Worm (Caenorhabditis elegans): ENCODE data around the gene rhr-1.
"Not testable (repeated sequence)": the region's sequence is repeated elsewhere in the genome, so short reads cannot be mapped to it uniquely, and the experiment has no call there.

Gene rhr-1

DNA sequence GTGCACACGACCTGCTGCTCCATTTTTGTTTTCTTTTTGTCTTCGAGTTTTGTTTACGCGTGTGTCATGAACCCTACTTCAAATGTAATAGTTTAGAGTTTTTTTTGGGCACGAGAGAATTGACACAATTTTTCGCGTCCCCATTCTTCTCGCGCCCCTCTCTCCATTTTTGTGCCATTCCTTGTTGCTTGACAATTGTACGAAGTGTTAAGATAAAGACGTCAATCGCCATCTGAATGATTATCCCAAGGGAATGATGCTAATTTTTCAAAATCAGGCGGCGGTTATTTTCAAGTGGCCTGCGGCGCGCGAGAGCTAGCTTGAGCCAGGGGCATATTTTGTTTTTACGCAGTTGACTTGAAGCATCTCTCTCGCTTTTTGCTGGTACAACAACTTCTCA, 14.4 kb downstream of the rhr-1 start:
- TF ChIP-seq unc-62 (GFP tag; optimal IDR thresholded peaks at IDR 0.05), result no peak

DNA sequence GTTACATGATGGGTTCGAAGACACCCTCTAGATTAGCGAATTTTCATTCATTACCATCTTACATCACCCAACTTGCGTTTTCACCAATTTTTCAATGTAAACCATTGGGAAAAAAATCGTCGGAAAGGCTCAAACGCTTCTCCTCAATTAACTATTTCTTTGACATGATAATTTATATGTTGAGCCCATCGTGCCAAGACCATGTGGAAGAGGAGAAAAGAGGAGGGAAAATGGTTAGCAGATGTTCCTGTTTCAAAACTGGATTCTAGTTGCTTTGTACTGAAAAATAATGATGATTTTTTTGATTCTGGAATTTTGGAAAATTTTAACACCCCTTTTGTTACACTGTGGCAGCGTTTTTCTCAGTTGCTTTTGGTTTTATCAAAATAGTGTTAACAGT, 16.1 kb downstream of the rhr-1 start:
- TF ChIP-seq unc-62 (GFP tag; optimal IDR thresholded peaks at IDR 0.05), result no peak

- TF ChIP-seq unc-62 (GFP tag; optimal IDR thresholded peaks at IDR 0.05), result no peak
These were observed 17.9 kb downstream of the rhr-1 start, which contains the start of gene F08F3.1 for ce11 chrV:5445839-5446238. Gene F08F3.1 (plus strand): TSS chrV:5446139.

ce11 chrV:5447057-5447456, 19.1 kb downstream of the rhr-1 start:
- TF ChIP-seq unc-62 (GFP tag; optimal IDR thresholded peaks at IDR 0.05), result no peak

- TF ChIP-seq unc-62 (GFP tag; optimal IDR thresholded peaks at IDR 0.05), result no peak
These were observed 22.8 kb downstream of the rhr-1 start for ce11 chrV:5450742-5451141.

ce11 chrV:5453615-5454014, 25.7 kb downstream of the rhr-1 start, which contains the start of gene glc-3:
Gene glc-3 (minus strand): TSS chrV:5453715.
- no peak for TF ChIP-seq unc-62 (GFP tag; optimal IDR thresholded peaks at IDR 0.05)

DNA sequence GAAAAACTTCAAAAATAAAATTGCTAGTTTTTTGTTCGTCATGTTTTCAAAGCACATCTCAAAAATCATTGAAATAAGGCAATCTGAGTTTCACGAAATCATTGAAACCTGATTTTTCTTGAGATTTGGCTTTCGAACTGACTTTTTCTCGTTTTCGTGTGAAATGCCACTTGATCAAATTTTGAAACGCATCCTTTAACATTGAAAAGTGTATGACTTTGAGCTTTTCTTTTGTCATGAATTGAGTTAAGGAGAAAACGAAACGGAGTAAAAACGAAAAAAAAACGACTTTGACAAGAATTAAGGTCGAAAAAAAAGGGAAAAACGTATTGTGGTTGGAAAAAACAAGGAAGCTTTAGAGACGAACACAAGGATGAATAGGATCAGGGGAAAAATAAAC, 27.0 kb downstream of the rhr-1 start:
- no peak for TF ChIP-seq unc-62 (GFP tag; optimal IDR thresholded peaks at IDR 0.05)

DNA sequence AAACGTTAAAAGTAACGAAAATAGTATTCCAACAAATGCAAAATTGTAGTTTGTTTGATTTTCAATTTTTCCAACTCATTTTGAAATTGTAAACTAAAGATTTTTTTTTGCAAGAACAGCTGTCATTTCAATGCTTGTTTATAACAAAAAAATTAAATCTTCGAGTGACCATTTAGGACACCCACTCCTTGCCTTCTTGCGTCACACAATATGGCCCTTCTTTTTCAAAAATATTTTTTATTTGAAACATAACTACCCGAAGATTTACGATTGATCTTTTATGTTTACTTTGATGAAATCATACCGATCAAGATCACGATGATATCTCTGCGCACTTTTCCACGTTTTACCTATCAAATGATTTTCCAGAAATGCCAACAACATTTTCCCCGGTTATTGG, 31.8 kb downstream of the rhr-1 start, which contains the start of gene ZC317.2:
Gene ZC317.2 (plus strand): TSS at position 301 of the 400 bp plus-strand sequence.
- TF ChIP-seq unc-62 (GFP tag; optimal IDR thresholded peaks at IDR 0.05), result no peak

- no peak for TF ChIP-seq unc-62 (GFP tag; optimal IDR thresholded peaks at IDR 0.05)
These were observed 34.9 kb downstream of the rhr-1 start, which contains the start of gene srg-67 for ce11 chrV:5462894-5463293. Gene srg-67 (minus strand): TSS chrV:5462994.

ce11 chrV:5465335-5465734, 37.4 kb downstream of the rhr-1 start, which contains the start of gene srg-68:
Gene srg-68 (minus strand): TSS chrV:5465435.
- TF ChIP-seq unc-62 (GFP tag; optimal IDR thresholded peaks at IDR 0.05), result no peak

DNA sequence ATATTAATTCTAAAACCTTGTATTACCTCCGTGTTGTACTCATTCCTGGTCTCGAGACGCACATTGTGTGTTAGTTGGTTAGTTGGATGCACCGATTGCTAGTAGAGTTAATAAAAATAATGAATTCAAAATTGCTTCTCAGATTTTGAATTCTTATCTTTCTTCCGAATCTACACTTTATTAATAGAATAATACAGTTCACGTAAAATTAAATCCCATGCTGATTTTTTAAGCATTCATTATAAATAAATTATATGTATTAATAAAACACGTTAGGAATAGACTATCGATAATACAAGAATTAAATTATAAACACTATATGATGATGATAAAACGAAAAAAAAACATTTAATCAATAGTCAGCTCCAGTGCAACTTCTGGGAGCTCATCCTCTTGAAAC, 40.5 kb downstream of the rhr-1 start, which contains the start of gene ZC317.6:
Gene ZC317.6 (minus strand): TSS at position 101 of the 400 bp plus-strand sequence.
- TF ChIP-seq unc-62 (GFP tag; optimal IDR thresholded peaks at IDR 0.05), result not testable (repeated sequence)

DNA sequence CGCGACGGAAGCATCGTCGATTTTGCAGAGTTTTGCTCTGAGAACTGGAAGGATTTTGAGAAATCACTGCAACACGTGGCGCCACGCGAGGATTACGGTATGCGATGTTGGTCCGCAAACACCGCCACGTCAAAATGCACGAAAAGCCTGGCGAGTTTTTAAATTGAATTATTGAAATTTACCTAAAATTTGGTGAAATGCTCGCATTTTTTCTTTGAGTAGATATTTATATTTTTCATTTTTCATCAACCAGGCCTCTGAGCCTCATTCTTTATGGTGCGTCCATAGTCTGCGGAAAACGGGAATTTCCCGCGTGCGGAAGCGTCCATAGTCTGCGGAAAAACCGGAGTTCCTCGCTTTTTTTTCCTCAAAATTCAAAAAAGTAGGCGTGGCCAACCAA, 43.0 kb downstream of the rhr-1 start, which contains the start of gene ZC317.7:
Gene ZC317.7 (minus strand): TSS at position 101 of the 400 bp plus-strand sequence.
- not testable (repeated sequence) for TF ChIP-seq unc-62 (GFP tag; optimal IDR thresholded peaks at IDR 0.05)

DNA sequence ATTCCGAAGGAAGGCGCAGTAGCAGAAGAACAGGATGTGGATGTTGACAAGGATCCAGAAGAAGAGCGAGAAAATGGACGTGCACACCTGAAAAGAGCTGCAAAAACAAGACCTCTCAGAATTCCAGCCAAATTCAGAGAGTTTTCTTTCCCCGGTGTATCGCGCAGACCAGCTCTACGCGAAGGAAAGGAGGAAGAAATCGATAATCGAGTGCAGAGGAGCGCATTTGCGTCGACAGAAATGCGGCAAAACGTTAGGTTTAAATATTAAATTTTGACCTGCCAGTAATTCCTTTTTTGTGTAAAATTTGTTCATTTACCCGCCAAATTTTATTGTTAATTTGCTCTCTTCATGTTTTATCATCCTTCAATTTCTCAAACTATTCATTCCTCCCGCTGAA, 49.8 kb downstream of the rhr-1 start:
- no peak for TF ChIP-seq unc-62 (GFP tag; optimal IDR thresholded peaks at IDR 0.05)
